Fruit fly (Drosophila melanogaster): ENCODE measurements around the gene CecC.

DNA sequence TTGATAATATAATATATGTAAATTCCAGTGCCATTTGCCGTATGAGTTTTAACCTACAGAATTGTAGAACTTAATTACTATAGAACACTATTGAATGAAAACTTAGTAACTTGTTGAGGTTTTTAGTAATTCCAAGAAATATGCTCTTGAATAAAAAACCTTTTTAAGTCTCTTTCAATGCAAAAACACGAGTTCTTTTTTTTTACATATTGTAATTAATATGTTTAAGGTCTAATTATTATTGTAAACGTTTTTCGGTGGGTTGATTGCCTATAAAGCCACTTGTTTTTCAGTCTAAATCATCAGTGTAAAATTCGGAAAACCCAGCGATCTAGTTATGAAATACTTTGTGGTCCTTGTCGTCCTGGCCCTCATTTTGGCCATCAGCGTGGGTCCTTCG lies 6.6 kb upstream of the CecC start, which contains the start of gene Anp:
- TF ChIP-seq CG16779 (tag; optimal IDR thresholded peaks at IDR 0.05) (no peak), Hr38 (GFP tag; optimal IDR thresholded peaks at IDR 0.05) (no peak), Sox102F (GFP tag; optimal IDR thresholded peaks at IDR 0.05) (no peak), vri (GFP tag; optimal IDR thresholded peaks at IDR 0.05) (no peak), CG6854 (GFP tag; optimal IDR thresholded peaks at IDR 0.05) (no peak), CG3032 (tag; optimal IDR thresholded peaks at IDR 0.05) (no peak), Gug (GFP tag; IDR thresholded peaks at IDR 0.05) (no peak), CG6792 (GFP tag; optimal IDR thresholded peaks at IDR 0.05) (no peak)

Data from whole organism, prepupa.